Worm (Caenorhabditis elegans) whole organism, midembryonic: ENCODE measurements around the gene C06E1.9.

Experiments
- T22C8.4 ChIP-seq: fragments of 200-800 bp; sonication (Bioruptor generic); IDR thresholded peaks from 2 replicates; pipeline ENCODE4 v1.3.6; 2022; ENCODE audit warnings: missing genetic modification characterization, missing compliant biosample characterization
- cog-1 ChIP-seq: sonication (generic microtip); optimal IDR thresholded peaks from 2 replicates; lab custom pipeline; 2016; ENCODE audit warnings: missing genetic modification characterization, missing compliant biosample characterization
- flt-1 ChIP-seq: fragments of 200-800 bp; sonication (Bioruptor generic); IDR thresholded peaks from 2 replicates; pipeline ENCODE4 v1.3.6; 2022; ENCODE audit warnings: missing genetic modification characterization, missing compliant biosample characterization
- klf-2 ChIP-seq: fragments of 200-800 bp; sonication (Bioruptor generic); conservative IDR thresholded peaks from 2 replicates; pipeline ENCODE4 v1.3.6; 2022; ENCODE audit warnings: missing genetic modification reagents, missing genetic modification characterization, missing compliant biosample characterization
- med-1 ChIP-seq: sonication (generic microtip); optimal IDR thresholded peaks from 2 replicates; lab custom pipeline; 2017; ENCODE audit warnings: missing genetic modification characterization, mild to moderate bottlenecking, missing compliant biosample characterization, antibody characterized with exemption, missing genetic modification reagents; ENCODE audit not compliant: insufficient read depth
- ref-1 ChIP-seq: fragments of 200-800 bp; sonication (Bioruptor generic); conservative IDR thresholded peaks from 2 replicates; pipeline ENCODE4 v1.3.6; 2022; ENCODE audit warnings: missing genetic modification reagents, missing genetic modification characterization, missing compliant biosample characterization
- tab-1 ChIP-seq: fragments of 200-800 bp; sonication (Bioruptor generic); IDR thresholded peaks from 2 replicates; pipeline ENCODE4 v1.3.6; 2022; ENCODE audit warnings: missing genetic modification characterization, missing compliant biosample characterization
- ztf-23 ChIP-seq: fragments of 200-800 bp; sonication (Bioruptor generic); IDR thresholded peaks from 2 replicates; pipeline ENCODE4 v1.3.6; 2022; ENCODE audit warnings: missing genetic modification reagents, missing genetic modification characterization, missing compliant biosample characterization
- ztf-29 ChIP-seq: fragments of 200-800 bp; sonication (Bioruptor generic); IDR thresholded peaks from 2 replicates; pipeline ENCODE4 v1.3.6; 2022; ENCODE audit warnings: missing genetic modification reagents, missing genetic modification characterization, missing compliant biosample characterization

Gene C06E1.9

ce11 chrIII:8571845-8572244 lies 37.7 kb downstream of the C06E1.9 start:
- TF ChIP-seq cog-1 = no peak
- TF ChIP-seq ztf-23 = no peak
- TF ChIP-seq ref-1 = no peak
- TF ChIP-seq ztf-29 (GFP tag; lab: Robert Waterston, UW) = no peak
- no peak for TF ChIP-seq med-1 (GFP tag; lab: Kevin White, UChicago)
- no peak for TF ChIP-seq T22C8.4
- no peak for TF ChIP-seq klf-2 (GFP tag; lab: Robert Waterston, UW)
- no peak for TF ChIP-seq flt-1 (GFP tag; lab: Robert Waterston, UW)
- no peak for TF ChIP-seq tab-1 (GFP tag; lab: Robert Waterston, UW)

ce11 chrIII:8570289-8570688 lies 39.3 kb downstream of the C06E1.9 start:
- no peak for TF ChIP-seq med-1 (GFP tag; lab: Kevin White, UChicago)
- TF ChIP-seq T22C8.4 = no peak
- TF ChIP-seq ztf-23 = no peak
- TF ChIP-seq ref-1 = no peak
- TF ChIP-seq flt-1 (GFP tag; lab: Robert Waterston, UW) = no peak
- no peak for TF ChIP-seq cog-1
- TF ChIP-seq klf-2 (GFP tag; lab: Robert Waterston, UW) = no peak
- TF ChIP-seq ztf-29 (GFP tag; lab: Robert Waterston, UW) = no peak
- no peak for TF ChIP-seq tab-1 (GFP tag; lab: Robert Waterston, UW)

- no peak for TF ChIP-seq ref-1
- TF ChIP-seq ztf-29 (GFP tag; lab: Robert Waterston, UW) = no peak
- TF ChIP-seq med-1 (GFP tag; lab: Kevin White, UChicago) = no peak
- no peak for TF ChIP-seq ztf-23
- TF ChIP-seq klf-2 (GFP tag; lab: Robert Waterston, UW) = no peak
- no peak for TF ChIP-seq T22C8.4
- TF ChIP-seq flt-1 (GFP tag; lab: Robert Waterston, UW) = no peak
- TF ChIP-seq cog-1 = no peak
- TF ChIP-seq tab-1 (GFP tag; lab: Robert Waterston, UW) = no peak
These were observed 45.2 kb downstream of the C06E1.9 start for ce11 chrIII:8564372-8564771.

- TF ChIP-seq klf-2 (GFP tag; lab: Robert Waterston, UW) (no peak), tab-1 (GFP tag; lab: Robert Waterston, UW) (no peak), med-1 (GFP tag; lab: Kevin White, UChicago) (no peak), T22C8.4 (no peak), ztf-23 (no peak), ztf-29 (GFP tag; lab: Robert Waterston, UW) (no peak), ref-1 (no peak), cog-1 (no peak), flt-1 (GFP tag; lab: Robert Waterston, UW) (no peak)
These were observed 48.7 kb downstream of the C06E1.9 start, which contains the start of gene acdh-6 for ce11 chrIII:8560836-8561235. Gene acdh-6 (plus strand): TSS chrIII:8561136.

- TF ChIP-seq tab-1 (GFP tag; lab: Robert Waterston, UW) = no peak
- TF ChIP-seq flt-1 (GFP tag; lab: Robert Waterston, UW) = no peak
These were observed 49.2 kb downstream of the C06E1.9 start for ce11 chrIII:8560398-8560797.

- TF ChIP-seq ztf-29 (GFP tag; lab: Robert Waterston, UW) (no peak), klf-2 (GFP tag; lab: Robert Waterston, UW) (no peak), tab-1 (GFP tag; lab: Robert Waterston, UW) (no peak), cog-1 (peak; percentile 44), ztf-23 (no peak)
These were observed 52.7 kb downstream of the C06E1.9 start, which contains the start of gene C02D5.2 for ce11 chrIII:8556836-8557385. Gene C02D5.2 (plus strand): TSS chrIII:8557335.
